Fruit fly (Drosophila melanogaster): Measurements from ENCODE around the gene CG6216.

dm6 chr3L:11109454-11109853 is 41.1 kb downstream of the CG6216 start, which contains the start of the genes CG34012 and emei:
- TF ChIP-seq CTCF (optimal IDR thresholded peaks at IDR 0.05) (no peak), CG8478 (optimal IDR thresholded peaks at IDR 0.05) (no peak)

Data from S2 (cell line).